Worm (Caenorhabditis elegans) whole organism, young adult: ENCODE results near the gene syp-2.
A peak's percentile ranks its signal among the peaks of the same experiment; 100 is the strongest.

Experiments used
- B0035.1 ChIP-seq: sonication (generic microtip); optimal IDR thresholded peaks from 2 replicates; lab custom pipeline; 2016; ENCODE audit warnings: missing genetic modification characterization, mild to moderate bottlenecking, missing compliant biosample characterization, missing genotype, missing genetic modification reagents
- B0336.3 ChIP-seq: fragments of 200-800 bp; sonication (Bioruptor generic); IDR thresholded peaks from 2 replicates; pipeline ENCODE4 v1.3.6; 2022; ENCODE audit warnings: missing genetic modification characterization, missing compliant biosample characterization
- C17E4.6 ChIP-seq: fragments of 200-800 bp; sonication (Bioruptor generic); IDR thresholded peaks from 2 replicates; pipeline ENCODE4 v1.3.6; 2022; ENCODE audit warnings: missing genetic modification reagents, missing genetic modification characterization, missing compliant biosample characterization
- D2030.7 ChIP-seq: fragments of 200-800 bp; sonication (Bioruptor generic); IDR thresholded peaks from 2 replicates; pipeline ENCODE4 v1.3.6; 2022; ENCODE audit warnings: missing genetic modification reagents, missing genetic modification characterization, missing compliant biosample characterization
- F10E7.11 ChIP-seq: sonication (generic microtip); optimal IDR thresholded peaks from 2 replicates; lab custom pipeline; 2017; ENCODE audit warnings: mild to moderate bottlenecking, missing genetic modification characterization, moderate library complexity, missing compliant biosample characterization
- F22D6.2 ChIP-seq: sonication (generic microtip); optimal IDR thresholded peaks from 2 replicates; lab custom pipeline; 2016; ENCODE audit warnings: mild to moderate bottlenecking, missing genetic modification characterization, missing compliant biosample characterization
- F23B12.7 ChIP-seq: sonication (generic microtip); optimal IDR thresholded peaks from 2 replicates; lab custom pipeline; 2017; ENCODE audit warnings: missing genetic modification characterization, mild to moderate bottlenecking, missing compliant biosample characterization, antibody characterized with exemption, moderate library complexity; ENCODE audit not compliant: insufficient read depth
- F33H1.4 ChIP-seq: fragments of 200-800 bp; sonication (Bioruptor generic); IDR thresholded peaks from 2 replicates; pipeline ENCODE4 v1.3.6; 2022; ENCODE audit warnings: missing genetic modification reagents, missing genetic modification characterization, missing compliant biosample characterization
- F37B4.10 ChIP-seq: fragments of 200-800 bp; sonication (Bioruptor generic); IDR thresholded peaks from 2 replicates; pipeline ENCODE4 v1.3.6; 2022; ENCODE audit warnings: missing genetic modification characterization, missing compliant biosample characterization
- F52B5.7 ChIP-seq: sonication (generic microtip); optimal IDR thresholded peaks from 2 replicates; lab custom pipeline; 2016; ENCODE audit warnings: mild to moderate bottlenecking, missing genetic modification characterization, missing compliant biosample characterization
- F55B11.4 ChIP-seq: sonication (generic microtip); optimal IDR thresholded peaks from 2 replicates; lab custom pipeline; 2016; ENCODE audit warnings: missing compliant biosample characterization, missing genetic modification characterization, borderline replicate concordance; ENCODE audit not compliant: insufficient read depth
- F57A8.1 ChIP-seq: fragments of 200-800 bp; sonication (Bioruptor generic); optimal IDR thresholded peaks from 2 replicates; lab custom pipeline; 2018; ENCODE audit warnings: mild to moderate bottlenecking, missing genetic modification characterization, moderate library complexity, missing compliant biosample characterization
- F57C9.4 ChIP-seq: sonication (generic microtip); optimal IDR thresholded peaks from 2 replicates; lab custom pipeline; 2017; ENCODE audit warnings: mild to moderate bottlenecking, missing genetic modification characterization, missing compliant biosample characterization
- Y56A3A.18 ChIP-seq: fragments of 200-800 bp; sonication (Bioruptor generic); IDR thresholded peaks from 2 replicates; pipeline ENCODE4 v1.3.6; 2022; ENCODE audit warnings: missing genetic modification reagents, missing genetic modification characterization, missing compliant biosample characterization
- ZK185.1 ChIP-seq: sonication (generic microtip); optimal IDR thresholded peaks from 2 replicates; lab custom pipeline; 2016; ENCODE audit warnings: mild to moderate bottlenecking, missing genetic modification characterization, missing compliant biosample characterization; ENCODE audit not compliant: poor library complexity, severe bottlenecking
- attf-3 ChIP-seq: fragments of 200-800 bp; sonication (Bioruptor generic); conservative IDR thresholded peaks from 2 replicates; pipeline ENCODE4 v1.3.6; 2022; ENCODE audit warnings: missing genetic modification reagents, missing genetic modification characterization, missing compliant biosample characterization
- attf-6 ChIP-seq: fragments of 200-800 bp; sonication (Bioruptor generic); IDR thresholded peaks from 2 replicates; pipeline ENCODE4 v1.3.6; 2022; ENCODE audit warnings: missing genetic modification reagents, missing genetic modification characterization, missing compliant biosample characterization
- cebp-2 ChIP-seq: fragments of 200-800 bp; sonication (Bioruptor generic); IDR thresholded peaks from 2 replicates; pipeline ENCODE4 v1.3.6; 2022; ENCODE audit warnings: missing genetic modification characterization, missing compliant biosample characterization
- ceh-40 ChIP-seq: fragments of 200-800 bp; sonication (Bioruptor generic); IDR thresholded peaks from 2 replicates; pipeline ENCODE4 v1.3.6; 2022; ENCODE audit warnings: missing genetic modification characterization, missing compliant biosample characterization
- ceh-58 ChIP-seq: fragments of 200-800 bp; sonication (Bioruptor generic); IDR thresholded peaks from 2 replicates; pipeline ENCODE4 v1.3.6; 2022; ENCODE audit warnings: missing genetic modification characterization, missing compliant biosample characterization
- ceh-79 ChIP-seq: sonication (generic microtip); optimal IDR thresholded peaks from 2 replicates; lab custom pipeline; 2017; ENCODE audit warnings: mild to moderate bottlenecking, missing genetic modification characterization, missing compliant biosample characterization
- ceh-91 ChIP-seq: fragments of 200-800 bp; sonication (Bioruptor generic); IDR thresholded peaks from 2 replicates; pipeline ENCODE4 v1.3.6; 2022; ENCODE audit warnings: missing genetic modification reagents, missing genetic modification characterization, missing compliant biosample characterization
- die-1 ChIP-seq: sonication (generic microtip); optimal IDR thresholded peaks from 2 replicates; lab custom pipeline; 2016; ENCODE audit warnings: missing genotype, mild to moderate bottlenecking, missing genetic modification characterization, missing compliant biosample characterization
- dpl-1 ChIP-seq: fragments of 150-350 bp; optimal IDR thresholded peaks from 2 replicates; lab custom pipeline; 2014; ENCODE audit warnings: missing biosample characterization, missing genetic modification reagents, missing genetic modification characterization
- egl-18 ChIP-seq: fragments of 200-800 bp; sonication (Bioruptor generic); IDR thresholded peaks from 2 replicates; pipeline ENCODE4 v1.3.6; 2022; ENCODE audit warnings: missing genetic modification reagents, missing genetic modification characterization, missing compliant biosample characterization
- fkh-3 ChIP-seq: sonication (generic microtip); optimal IDR thresholded peaks from 2 replicates; lab custom pipeline; 2016; ENCODE audit warnings: mild to moderate bottlenecking, missing genetic modification characterization, missing compliant biosample characterization
- gei-17 ChIP-seq: fragments of 200-800 bp; sonication (Bioruptor generic); optimal IDR thresholded peaks from 2 replicates; lab custom pipeline; 2018; ENCODE audit warnings: mild to moderate bottlenecking, missing genetic modification characterization, missing compliant biosample characterization
- him-1 ChIP-seq: sonication (generic microtip); optimal IDR thresholded peaks from 2 replicates; lab custom pipeline; 2016; ENCODE audit warnings: missing genotype, missing genetic modification reagents, missing genetic modification characterization, missing compliant biosample characterization
- hmg-1.2 ChIP-seq: fragments of 200-800 bp; sonication (Bioruptor generic); IDR thresholded peaks from 2 replicates; pipeline ENCODE4 v1.3.6; 2022; ENCODE audit warnings: missing genetic modification reagents, missing genetic modification characterization, missing compliant biosample characterization
- let-607 ChIP-seq, 2 experiments: fragments of 200-800 bp in 1 of 2; sonication (Bioruptor generic) in 1 of 2; sonication (generic microtip) in 1 of 2; optimal IDR thresholded peaks; 2 replicates each; lab custom pipeline; 2016 to 2018; ENCODE audit warnings: mild to moderate bottlenecking in 2 of 2, missing compliant biosample characterization in 2 of 2, missing genetic modification characterization in 2 of 2, moderate library complexity in 2 of 2, missing genotype in 1 of 2
- lin-26 ChIP-seq: fragments of 200-800 bp; sonication (Bioruptor generic); IDR thresholded peaks from 2 replicates; pipeline ENCODE4 v1.3.6; 2022; ENCODE audit warnings: missing genetic modification reagents, missing genetic modification characterization, missing compliant biosample characterization
- lin-35 ChIP-seq, 3 experiments: fragments of 150-350 bp in 2 of 3; sonication (generic microtip) in 1 of 3; optimal IDR thresholded peaks; 2 replicates each; lab custom pipeline; 2014 to 2018; ENCODE audit warnings: missing biosample characterization in 3 of 3, missing genetic modification characterization in 3 of 3, missing genetic modification reagents in 3 of 3
- lin-40 ChIP-seq: sonication (generic microtip); optimal IDR thresholded peaks from 2 replicates; lab custom pipeline; 2016; ENCODE audit warnings: missing genetic modification characterization, mild to moderate bottlenecking, missing compliant biosample characterization, missing genotype, missing genetic modification reagents
- lir-1 ChIP-seq: fragments of 200-800 bp; sonication (Bioruptor generic); conservative IDR thresholded peaks from 2 replicates; pipeline ENCODE4 v1.3.6; 2022; ENCODE audit warnings: missing genetic modification reagents, missing genetic modification characterization, missing compliant biosample characterization
- lsy-27 ChIP-seq: sonication (generic microtip); optimal IDR thresholded peaks from 2 replicates; lab custom pipeline; 2017; ENCODE audit warnings: missing genetic modification characterization, mild to moderate bottlenecking, missing compliant biosample characterization, antibody characterized with exemption, missing genotype, borderline replicate concordance; ENCODE audit not compliant: insufficient read depth
- madf-3 ChIP-seq: fragments of 200-800 bp; sonication (Bioruptor generic); IDR thresholded peaks from 2 replicates; pipeline ENCODE4 v1.3.6; 2022; ENCODE audit warnings: missing genetic modification reagents, missing genetic modification characterization, missing compliant biosample characterization
- mel-28 ChIP-seq: sonication (generic microtip); optimal IDR thresholded peaks from 2 replicates; lab custom pipeline; 2016; ENCODE audit warnings: borderline replicate concordance, mild to moderate bottlenecking, missing genetic modification characterization, missing compliant biosample characterization
- nfyb-1 ChIP-seq: fragments of 200-800 bp; sonication (Bioruptor generic); IDR thresholded peaks from 2 replicates; pipeline ENCODE4 v1.3.6; 2022; ENCODE audit warnings: missing genetic modification reagents, missing genetic modification characterization, missing compliant biosample characterization
- nhr-179 ChIP-seq: sonication (generic microtip); optimal IDR thresholded peaks from 2 replicates; lab custom pipeline; 2016; ENCODE audit warnings: mild to moderate bottlenecking, missing genetic modification characterization, missing compliant biosample characterization
- nhr-80 ChIP-seq: sonication (generic microtip); optimal IDR thresholded peaks from 2 replicates; lab custom pipeline; 2016; ENCODE audit warnings: missing genetic modification characterization, missing compliant biosample characterization
- pbrm-1 ChIP-seq: fragments of 200-800 bp; sonication (Bioruptor generic); IDR thresholded peaks from 2 replicates; pipeline ENCODE4 v1.3.6; 2022; ENCODE audit warnings: missing genetic modification reagents, missing genetic modification characterization, missing compliant biosample characterization
- sea-2 ChIP-seq: fragments of 200-800 bp; sonication (Bioruptor generic); IDR thresholded peaks from 2 replicates; pipeline ENCODE4 v1.3.6; 2022; ENCODE audit warnings: missing genetic modification characterization, missing compliant biosample characterization
- snpc-3.4 ChIP-seq: sonication (generic microtip); optimal IDR thresholded peaks from 2 replicates; lab custom pipeline; 2017; ENCODE audit warnings: missing genetic modification characterization, mild to moderate bottlenecking, missing compliant biosample characterization, antibody characterized with exemption, moderate library complexity, missing genotype, missing genetic modification reagents
- sptf-2 ChIP-seq: fragments of 200-800 bp; sonication (Bioruptor generic); optimal IDR thresholded peaks from 2 replicates; lab custom pipeline; 2018; ENCODE audit warnings: mild to moderate bottlenecking, missing genetic modification characterization, missing compliant biosample characterization
- ztf-18 ChIP-seq: sonication (generic microtip); optimal IDR thresholded peaks from 2 replicates; lab custom pipeline; 2016; ENCODE audit warnings: missing genotype, mild to moderate bottlenecking, missing genetic modification characterization, missing compliant biosample characterization
- ztf-26 ChIP-seq: sonication (generic microtip); optimal IDR thresholded peaks from 2 replicates; lab custom pipeline; 2017; ENCODE audit warnings: missing genetic modification characterization, missing compliant biosample characterization
- ztf-28 ChIP-seq: fragments of 200-800 bp; sonication (Bioruptor generic); IDR thresholded peaks from 2 replicates; pipeline ENCODE4 v1.3.6; 2022; ENCODE audit warnings: missing genetic modification reagents, missing genetic modification characterization, missing compliant biosample characterization

Gene syp-2

DNA sequence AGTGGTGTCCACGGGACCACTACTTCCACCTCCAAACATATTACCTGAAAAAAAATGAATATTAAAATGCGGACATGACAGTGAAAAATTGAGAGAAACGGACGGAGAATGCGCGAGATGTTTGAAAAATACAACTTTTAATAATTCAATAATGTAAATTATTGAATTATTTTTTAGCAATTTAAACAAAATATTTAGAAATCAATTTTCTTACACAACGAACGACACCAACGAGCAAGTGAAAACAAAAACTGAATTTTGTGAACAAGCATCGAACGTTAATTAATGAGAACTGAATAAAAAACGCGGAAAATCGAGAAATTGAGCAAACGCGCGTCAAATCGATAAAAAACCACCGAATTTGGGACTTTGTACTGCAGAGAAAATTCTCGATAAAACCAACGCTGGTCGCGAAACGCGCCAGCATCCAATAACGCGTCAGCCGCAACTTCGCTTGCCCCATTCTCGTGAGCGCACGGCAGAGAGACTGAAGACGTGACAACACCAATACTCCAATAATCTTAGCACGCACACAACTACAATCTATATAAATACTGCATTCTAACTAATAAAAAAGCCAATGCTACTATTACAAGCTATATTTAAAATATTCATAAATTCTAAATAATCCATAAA is 31.4 kb upstream of the syp-2 start, which contains the start of the genes dnj-19 and nhr-47 (continued):
- TF ChIP-seq lin-35 (GFP tag; optimal IDR thresholded peaks at IDR 0.05; lab: Kevin White, UChicago) (peak in 2 of 3 experiments; percentile 38 to 92), F52B5.7 (no peak), F23B12.7 (tag; lab: Kevin White, UChicago) (peak; percentile 52), nfyb-1 (peak; percentile 95), ceh-79 (no peak), ztf-18 (tag; lab: Kevin White, UChicago) (peak; percentile 99), let-607 (tag; optimal IDR thresholded peaks at IDR 0.05; lab: Kevin White, UChicago) (peak; percentile 23 to 86), ceh-91 (GFP tag; lab: Robert Waterston, UW) (peak; percentile 72), him-1 (tag; lab: Kevin White, UChicago) (peak; percentile 36), sea-2 (GFP tag; lab: Robert Waterston, UW) (no peak), C17E4.6 (GFP tag; lab: Robert Waterston, UW) (peak; percentile 91), F10E7.11 (tag; lab: Kevin White, UChicago) (no peak), egl-18 (GFP tag; lab: Robert Waterston, UW) (0 out of 2 replicates have a peak, but pooled peaks have one; percentile 39), F57C9.4 (tag; lab: Kevin White, UChicago) (no peak), attf-6 (GFP tag; lab: Robert Waterston, UW) (peak; percentile 71), hmg-1.2 (GFP tag; lab: Robert Waterston, UW) (peak; percentile 74), nhr-179 (no peak), F55B11.4 (tag; lab: Kevin White, UChicago) (no peak), ztf-28 (0 out of 2 replicates have a peak, but pooled peaks have one; percentile 19), F22D6.2 (tag; lab: Kevin White, UChicago) (peak; percentile 62), madf-3 (GFP tag; lab: Robert Waterston, UW) (peak; percentile 91), die-1 (tag; lab: Kevin White, UChicago) (no peak), F33H1.4 (GFP tag; lab: Robert Waterston, UW) (peak; percentile 79), ceh-40 (GFP tag; lab: Robert Waterston, UW) (no peak), fkh-3 (no peak), B0035.1 (tag; lab: Kevin White, UChicago) (peak; percentile 67), Y56A3A.18 (peak; percentile 96), attf-3 (GFP tag; lab: Robert Waterston, UW) (peak; percentile 78), lin-26 (GFP tag; lab: Robert Waterston, UW) (peak; percentile 49; the same call in 1 of the 2 replicates), mel-28 (tag; lab: Kevin White, UChicago) (no peak), B0336.3 (peak; percentile 95), nhr-80 (tag; lab: Kevin White, UChicago) (peak; percentile 70), cebp-2 (GFP tag; lab: Robert Waterston, UW) (no peak), lin-40 (tag; lab: Kevin White, UChicago) (peak; percentile 95), lsy-27 (tag; lab: Kevin White, UChicago) (no peak), dpl-1 (GFP tag; lab: Kevin White, UChicago) (peak; percentile 63), ZK185.1 (tag; lab: Kevin White, UChicago) (peak; percentile 75), D2030.7 (GFP tag; lab: Robert Waterston, UW) (peak; percentile 84), sptf-2 (GFP tag; lab: Kevin White, UChicago) (no peak), lir-1 (GFP tag; lab: Robert Waterston, UW) (peak; percentile 85), gei-17 (GFP tag; lab: Kevin White, UChicago) (peak; percentile 50), ztf-26 (tag; lab: Kevin White, UChicago) (peak; percentile 91), F57A8.1 (GFP tag; lab: Kevin White, UChicago) (no peak), snpc-3.4 (tag; lab: Kevin White, UChicago) (peak; percentile 42), pbrm-1 (peak; percentile 96), ceh-58 (GFP tag; lab: Robert Waterston, UW) (no peak), F37B4.10 (GFP tag; lab: Robert Waterston, UW) (no peak)
